Worm (Caenorhabditis elegans) whole organism, mixed stage, embryonic: ENCODE results near the gene M176.4.
"Not testable (repeated sequence)": the region's sequence is repeated elsewhere in the genome, so short reads cannot be mapped to it uniquely, and the experiment has no call there.

Experiments
- M03D4.4 ChIP-seq: sonication (generic microtip); optimal IDR thresholded peaks from 2 replicates; lab custom pipeline; 2017; ENCODE audit warnings: mild to moderate bottlenecking, missing genetic modification characterization, missing compliant biosample characterization
- bed-3 ChIP-seq: fragments of 200-800 bp; sonication (Bioruptor generic); optimal IDR thresholded peaks from 3 replicates; lab custom pipeline; 2018; ENCODE audit warnings: mild to moderate bottlenecking, missing genetic modification characterization, moderate library complexity, missing compliant biosample characterization
- blmp-1 ChIP-seq: fragments of 150-350 bp; optimal IDR thresholded peaks from 2 replicates; lab custom pipeline; 2014; ENCODE audit warnings: missing biosample characterization, missing genetic modification characterization
- ceh-39 ChIP-seq: fragments of 150-350 bp; optimal IDR thresholded peaks from 2 replicates; lab custom pipeline; 2014; ENCODE audit warnings: missing biosample characterization, missing genetic modification characterization
- ceh-83 ChIP-seq: fragments of 200-800 bp; sonication (Bioruptor generic); optimal IDR thresholded peaks from 2 replicates; lab custom pipeline; 2018; ENCODE audit warnings: mild to moderate bottlenecking, missing genetic modification characterization, missing compliant biosample characterization
- ces-1 ChIP-seq: fragments of 150-350 bp; optimal IDR thresholded peaks from 2 replicates; lab custom pipeline; 2014; ENCODE audit warnings: missing biosample characterization, missing genetic modification reagents, missing genetic modification characterization
- cnd-1 ChIP-seq: fragments of 200-800 bp; sonication (Bioruptor generic); optimal IDR thresholded peaks from 2 replicates; lab custom pipeline; 2018; ENCODE audit warnings: mild to moderate bottlenecking, missing genetic modification characterization, missing compliant biosample characterization
- elt-1 ChIP-seq: sonication (generic microtip); optimal IDR thresholded peaks from 2 replicates; lab custom pipeline; 2017; ENCODE audit warnings: missing genetic modification characterization, mild to moderate bottlenecking, missing compliant biosample characterization, antibody characterized with exemption, moderate library complexity, borderline replicate concordance; ENCODE audit not compliant: insufficient read depth
- elt-3 ChIP-seq: fragments of 150-350 bp; optimal IDR thresholded peaks from 2 replicates; lab custom pipeline; 2014; ENCODE audit warnings: missing biosample characterization, missing genetic modification characterization
- flh-1 ChIP-seq: fragments of 200-800 bp; sonication (Bioruptor generic); optimal IDR thresholded peaks from 2 replicates; lab custom pipeline; 2018; ENCODE audit warnings: mild to moderate bottlenecking, missing genetic modification characterization, moderate library complexity, missing compliant biosample characterization
- ham-2 ChIP-seq: fragments of 200-800 bp; sonication (Bioruptor generic); optimal IDR thresholded peaks from 2 replicates; lab custom pipeline; 2018; ENCODE audit warnings: mild to moderate bottlenecking, missing genetic modification characterization, missing compliant biosample characterization
- hlh-1 ChIP-seq: fragments of 150-350 bp; optimal IDR thresholded peaks from 2 replicates; lab custom pipeline; 2014; ENCODE audit warnings: missing biosample characterization, missing genetic modification reagents, missing genetic modification characterization
- lin-13 ChIP-seq: fragments of 150-350 bp; optimal IDR thresholded peaks from 2 replicates; lab custom pipeline; 2014; ENCODE audit warnings: missing biosample characterization, missing genetic modification characterization
- lsy-2 ChIP-seq: fragments of 150-350 bp; optimal IDR thresholded peaks from 2 replicates; lab custom pipeline; 2014; ENCODE audit warnings: missing biosample characterization, missing genetic modification characterization
- mab-5 ChIP-seq: fragments of 150-350 bp; optimal IDR thresholded peaks from 2 replicates; lab custom pipeline; 2014; ENCODE audit warnings: missing biosample characterization, missing genetic modification characterization
- mep-1 ChIP-seq: fragments of 150-350 bp; optimal IDR thresholded peaks from 2 replicates; lab custom pipeline; 2017; ENCODE audit warnings: missing biosample characterization, missing genetic modification reagents, missing genetic modification characterization, inconsistent platforms
- nhr-12 ChIP-seq: fragments of 150-350 bp; optimal IDR thresholded peaks from 2 replicates; lab custom pipeline; 2014; ENCODE audit warnings: missing biosample characterization, missing genetic modification characterization
- nhr-2 ChIP-seq: fragments of 150-350 bp; optimal IDR thresholded peaks from 2 replicates; lab custom pipeline; 2014; ENCODE audit warnings: missing biosample characterization, missing genetic modification characterization
- nhr-237 ChIP-seq: fragments of 150-350 bp; optimal IDR thresholded peaks from 2 replicates; lab custom pipeline; 2014; ENCODE audit warnings: missing biosample characterization, missing genetic modification characterization
- nhr-28 ChIP-seq: fragments of 150-350 bp; optimal IDR thresholded peaks from 2 replicates; lab custom pipeline; 2014; ENCODE audit warnings: missing biosample characterization, missing genetic modification characterization
- nhr-76 ChIP-seq: sonication (generic microtip); optimal IDR thresholded peaks from 2 replicates; lab custom pipeline; 2017; ENCODE audit warnings: missing biosample characterization, missing genetic modification characterization
- pha-4 ChIP-seq: fragments of 150-350 bp; optimal IDR thresholded peaks from 2 replicates; lab custom pipeline; 2018; ENCODE audit warnings: missing biosample characterization, missing genetic modification reagents, missing genetic modification characterization
- snpc-4 ChIP-seq: fragments of 150-350 bp; optimal IDR thresholded peaks from 2 replicates; lab custom pipeline; 2014; ENCODE audit warnings: missing biosample characterization, missing genetic modification characterization
- tbx-8 ChIP-seq: fragments of 200-800 bp; sonication (Bioruptor generic); optimal IDR thresholded peaks from 2 replicates; lab custom pipeline; 2018; ENCODE audit warnings: mild to moderate bottlenecking, missing genetic modification characterization, moderate library complexity, missing compliant biosample characterization
- unc-120 ChIP-seq: sonication (generic microtip); optimal IDR thresholded peaks from 2 replicates; lab custom pipeline; 2017; ENCODE audit warnings: missing genetic modification characterization, missing compliant biosample characterization; ENCODE audit not compliant: poor library complexity, severe bottlenecking
- unc-39 ChIP-seq: fragments of 150-350 bp; optimal IDR thresholded peaks from 2 replicates; lab custom pipeline; 2014; ENCODE audit warnings: missing biosample characterization, missing genetic modification characterization
- unc-62 ChIP-seq: fragments of 150-350 bp; optimal IDR thresholded peaks from 2 replicates; lab custom pipeline; 2014; ENCODE audit warnings: missing biosample characterization, missing genetic modification reagents, missing genetic modification characterization
- zip-8 ChIP-seq: fragments of 150-350 bp; optimal IDR thresholded peaks from 2 replicates; lab custom pipeline; 2014; ENCODE audit warnings: missing biosample characterization, missing genetic modification characterization
- ztf-11 ChIP-seq: fragments of 150-350 bp; optimal IDR thresholded peaks from 2 replicates; lab custom pipeline; 2014; ENCODE audit warnings: missing biosample characterization, missing genetic modification characterization

M176.4 gene

ce11 chrII:9452172-9452571 is 34.0 kb downstream of the M176.4 start, which contains the start of gene R09D1.12:
R09D1.12 (minus strand) TSS chrII:9452272.
- TF ChIP-seq unc-120 (tag; lab: Kevin White, UChicago); nhr-2; unc-62 (GFP tag; lab: Kevin White, UChicago): not testable (repeated sequence)

DNA sequence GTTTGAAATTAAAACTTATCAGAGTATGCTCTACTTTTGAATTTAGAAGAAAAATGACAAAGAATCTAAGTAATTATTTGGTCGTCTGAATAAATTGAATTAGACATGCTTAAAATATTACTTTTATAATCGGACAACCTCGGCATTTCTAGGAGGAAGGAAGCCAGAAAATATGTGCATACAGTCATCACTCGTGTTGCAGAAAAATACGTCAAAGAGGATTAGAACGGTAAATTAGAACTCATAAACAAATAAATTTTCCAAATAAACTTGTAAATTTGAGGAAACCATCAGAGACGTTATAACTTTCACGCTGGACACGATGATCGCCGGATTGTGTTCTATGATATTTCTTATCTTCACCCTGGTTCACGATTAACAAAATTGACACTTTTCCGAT is 36.1 kb downstream of the M176.4 start, which contains the start of gene chil-19:
Gene chil-19 (minus strand): TSS at position 101 of the 400 bp plus-strand sequence.
- TF ChIP-seq tbx-8 (GFP tag; lab: Kevin White, UChicago) (no peak), lin-13 (no peak), mep-1 (no peak), flh-1 (GFP tag; lab: Kevin White, UChicago) (no peak), ces-1 (GFP tag; lab: Kevin White, UChicago) (no peak), ceh-39 (tag; lab: Kevin White, UChicago) (no peak), hlh-1 (tag; lab: Kevin White, UChicago) (no peak), ceh-83 (GFP tag; lab: Kevin White, UChicago) (no peak), nhr-76 (tag; lab: Kevin White, UChicago) (no peak), nhr-12 (tag; lab: Kevin White, UChicago) (no peak), cnd-1 (no peak), snpc-4 (no peak), lsy-2 (tag; lab: Kevin White, UChicago) (no peak), elt-1 (tag; lab: Kevin White, UChicago) (no peak)

DNA sequence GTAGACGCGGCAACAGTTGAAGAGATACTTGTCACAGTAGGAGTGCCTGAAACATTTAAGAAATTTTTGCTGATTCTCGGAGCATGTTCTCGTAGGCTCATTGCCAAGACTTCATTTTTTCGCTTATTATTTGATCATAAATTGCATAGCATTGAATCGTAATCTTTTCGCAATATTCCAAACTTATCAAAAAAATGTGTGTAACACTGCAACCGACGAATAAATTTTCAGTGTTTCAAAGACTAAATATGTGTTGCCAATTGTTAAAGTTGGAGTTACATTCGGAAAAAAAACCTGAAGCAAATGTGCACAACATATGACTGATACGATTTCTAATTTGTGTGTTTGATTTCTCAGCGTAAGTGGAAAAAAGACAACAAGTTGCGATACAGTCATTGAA is 41.3 kb downstream of the M176.4 start, which contains the start of gene R09D1.14:
Gene R09D1.14 (minus strand): TSS at position 101 of the 400 bp plus-strand sequence.
- TF ChIP-seq ceh-39 (tag; lab: Kevin White, UChicago); nhr-12 (tag; lab: Kevin White, UChicago); ztf-11: not testable (repeated sequence)

- TF ChIP-seq M03D4.4 (tag; lab: Kevin White, UChicago); ceh-83 (GFP tag; lab: Kevin White, UChicago); zip-8: not testable (repeated sequence)
Observed at ce11 chrII:9461881-9462280, 43.7 kb downstream of the M176.4 start, which contains the start of gene chil-21. chil-21 (minus strand) TSS chrII:9461981.

DNA sequence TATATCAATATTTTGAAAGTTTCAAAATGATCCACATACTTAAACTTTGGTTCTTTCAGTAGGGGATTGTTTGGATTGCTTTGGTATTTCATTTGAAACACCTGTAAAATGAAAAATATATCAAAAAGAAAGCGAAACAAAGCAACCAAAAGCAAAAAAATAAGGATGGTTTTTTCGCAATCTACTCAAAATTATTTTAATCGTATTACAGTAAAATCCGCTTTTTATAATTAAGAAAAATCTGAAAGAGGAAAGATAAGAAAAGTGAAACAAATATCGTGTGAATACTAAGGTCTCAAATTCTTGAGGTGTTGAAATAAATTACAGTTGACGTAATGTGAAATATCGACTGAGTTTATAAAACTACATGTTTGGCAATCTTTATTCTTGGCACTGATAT is 47.9 kb downstream of the M176.4 start, which contains the start of gene chil-22:
Gene chil-22 (minus strand): TSS at position 101 of the 400 bp plus-strand sequence.
- TF ChIP-seq flh-1 (GFP tag; lab: Kevin White, UChicago) = no peak
- TF ChIP-seq nhr-28 (tag; lab: Kevin White, UChicago) = no peak
- no peak for TF ChIP-seq snpc-4
- no peak for TF ChIP-seq lin-13
- no peak for TF ChIP-seq elt-1 (tag; lab: Kevin White, UChicago)
- TF ChIP-seq ham-2 (GFP tag; lab: Kevin White, UChicago) = no peak
- no peak for TF ChIP-seq bed-3 (GFP tag; lab: Kevin White, UChicago)
- TF ChIP-seq mep-1 = no peak
- no peak for TF ChIP-seq unc-62 (GFP tag; lab: Kevin White, UChicago)
- no peak for TF ChIP-seq elt-3 (tag; lab: Kevin White, UChicago)
- TF ChIP-seq unc-120 (tag; lab: Kevin White, UChicago) = no peak
- TF ChIP-seq M03D4.4 (tag; lab: Kevin White, UChicago) = no peak
- TF ChIP-seq ceh-39 (tag; lab: Kevin White, UChicago) = no peak
- TF ChIP-seq mab-5 (tag; lab: Kevin White, UChicago) = no peak
- TF ChIP-seq blmp-1 = no peak

ce11 chrII:9468414-9468813 is 50.2 kb downstream of the M176.4 start, which contains the start of gene chil-23:
chil-23 (minus strand) TSS chrII:9468611.
- TF ChIP-seq pha-4 (no peak), ztf-11 (no peak), cnd-1 (no peak), ceh-39 (tag; lab: Kevin White, UChicago) (no peak)

DNA sequence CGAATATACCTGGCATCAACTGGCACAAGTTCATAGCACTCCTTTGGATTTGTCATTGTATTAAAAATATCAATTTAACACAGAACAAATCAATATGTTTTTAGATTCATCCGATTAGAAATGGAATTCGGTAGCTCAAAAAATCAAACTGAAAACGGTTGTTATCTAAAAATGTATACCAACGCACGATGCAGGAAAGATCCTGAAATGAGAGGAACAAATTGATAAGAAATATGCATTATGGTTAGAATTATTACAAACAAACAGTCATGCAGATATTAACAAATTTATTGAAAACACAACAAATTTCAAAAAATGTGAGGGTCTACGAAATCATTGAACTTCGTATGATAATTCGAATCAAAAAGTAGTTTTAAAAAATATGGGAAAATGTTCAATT is 51.9 kb downstream of the M176.4 start, which contains the start of gene T19H5.6:
Gene T19H5.6 (minus strand): TSS at position 195 of the 400 bp plus-strand sequence.
- TF ChIP-seq unc-39 (tag; lab: Kevin White, UChicago) = no peak
- no peak for TF ChIP-seq elt-1 (tag; lab: Kevin White, UChicago)
- TF ChIP-seq lin-13 = no peak
- TF ChIP-seq nhr-237 (tag; lab: Kevin White, UChicago) = no peak
- TF ChIP-seq zip-8 = no peak
- TF ChIP-seq ceh-83 (GFP tag; lab: Kevin White, UChicago) = no peak
- no peak for TF ChIP-seq ztf-11
